Worm (Caenorhabditis elegans) whole organism, L2 larva: ENCODE data around the gene R10E11.9.

ENCODE experiments used
- C34F6.9 ChIP-seq: fragments of 150-350 bp; optimal IDR thresholded peaks from 2 replicates; lab custom pipeline; 2014; ENCODE audit warnings: missing biosample characterization, missing genetic modification characterization
- F13H6.1 ChIP-seq: sonication (generic microtip); optimal IDR thresholded peaks from 2 replicates; lab custom pipeline; 2016; ENCODE audit warnings: missing genetic modification characterization, missing compliant biosample characterization
- R02D3.7 ChIP-seq: fragments of 150-350 bp; optimal IDR thresholded peaks from 2 replicates; lab custom pipeline; 2014; ENCODE audit warnings: missing biosample characterization, missing genetic modification characterization
- Y55F3AM.14 ChIP-seq: fragments of 200-800 bp; sonication (Bioruptor generic); optimal IDR thresholded peaks from 2 replicates; lab custom pipeline; 2018; ENCODE audit warnings: mild to moderate bottlenecking, missing genetic modification characterization, missing compliant biosample characterization
- alr-1 ChIP-seq: fragments of 150-350 bp; optimal IDR thresholded peaks from 2 replicates; lab custom pipeline; 2014; ENCODE audit warnings: missing biosample characterization, missing genetic modification characterization
- aly-2 ChIP-seq: fragments of 150-350 bp; optimal IDR thresholded peaks from 2 replicates; lab custom pipeline; 2014; ENCODE audit warnings: missing biosample characterization, missing genetic modification characterization
- ama-1 ChIP-seq: fragments of 150-350 bp; optimal IDR thresholded peaks from 2 replicates; lab custom pipeline; 2018; ENCODE audit warnings: inconsistent platforms
- blmp-1 ChIP-seq: sonication (generic microtip); optimal IDR thresholded peaks from 2 replicates; lab custom pipeline; 2017; ENCODE audit warnings: missing genetic modification characterization, mild to moderate bottlenecking, missing compliant biosample characterization, antibody characterized with exemption, moderate library complexity; ENCODE audit not compliant: insufficient read depth
- ceh-16 ChIP-seq: fragments of 150-350 bp; optimal IDR thresholded peaks from 2 replicates; lab custom pipeline; 2014; ENCODE audit warnings: missing biosample characterization, missing genetic modification characterization
- ceh-82 ChIP-seq: fragments of 150-350 bp; optimal IDR thresholded peaks from 2 replicates; lab custom pipeline; 2014; ENCODE audit warnings: missing biosample characterization, missing genetic modification characterization
- crh-2 ChIP-seq: sonication (generic microtip); optimal IDR thresholded peaks from 2 replicates; lab custom pipeline; 2017; ENCODE audit warnings: missing biosample characterization, missing genetic modification characterization
- dmd-4 ChIP-seq: sonication (generic microtip); optimal IDR thresholded peaks from 2 replicates; lab custom pipeline; 2017; ENCODE audit warnings: missing biosample characterization, missing genetic modification characterization
- elt-1 ChIP-seq: fragments of 150-350 bp; optimal IDR thresholded peaks from 2 replicates; lab custom pipeline; 2014; ENCODE audit warnings: missing biosample characterization, missing genetic modification characterization
- elt-3 ChIP-seq: sonication (generic microtip); optimal IDR thresholded peaks from 2 replicates; lab custom pipeline; 2017; ENCODE audit warnings: missing biosample characterization, missing genetic modification characterization
- fos-1 ChIP-seq: fragments of 150-350 bp; optimal IDR thresholded peaks from 2 replicates; lab custom pipeline; 2014; ENCODE audit warnings: missing biosample characterization, missing genetic modification characterization
- gmeb-1 ChIP-seq: fragments of 150-350 bp; optimal IDR thresholded peaks from 2 replicates; lab custom pipeline; 2014; ENCODE audit warnings: missing biosample characterization, missing genetic modification characterization
- lin-11 ChIP-seq: fragments of 150-350 bp; sonication (generic microtip); optimal IDR thresholded peaks from 2 replicates; lab custom pipeline; 2014; ENCODE audit warnings: missing biosample characterization, missing genetic modification characterization, inconsistent platforms, mixed read lengths
- lin-39 ChIP-seq: fragments of 150-350 bp; optimal IDR thresholded peaks from 2 replicates; lab custom pipeline; 2014; ENCODE audit warnings: missing biosample characterization, missing genetic modification reagents, missing genetic modification characterization
- lsy-2 ChIP-seq, 2 experiments: fragments of 150-350 bp in 1 of 2; sonication (generic microtip) in 1 of 2; optimal IDR thresholded peaks; 2 replicates each; lab custom pipeline; 2014 to 2017; ENCODE audit warnings: missing biosample characterization in 2 of 2, missing genetic modification characterization in 2 of 2
- mbf-1 ChIP-seq: sonication (generic microtip); optimal IDR thresholded peaks from 2 replicates; lab custom pipeline; 2017; ENCODE audit warnings: missing biosample characterization, missing genetic modification characterization
- mdl-1 ChIP-seq, 2 experiments: fragments of 150-350 bp in 1 of 2; sonication (generic microtip) in 1 of 2; optimal IDR thresholded peaks; 2 replicates each; lab custom pipeline; 2017; ENCODE audit warnings: missing biosample characterization in 2 of 2, missing genetic modification characterization in 2 of 2
- nhr-12 ChIP-seq: fragments of 150-350 bp; optimal IDR thresholded peaks from 2 replicates; lab custom pipeline; 2014; ENCODE audit warnings: missing biosample characterization, missing genetic modification characterization
- nhr-129 ChIP-seq: fragments of 150-350 bp; optimal IDR thresholded peaks from 2 replicates; lab custom pipeline; 2014; ENCODE audit warnings: missing biosample characterization, missing genetic modification characterization
- nhr-21 ChIP-seq: fragments of 150-350 bp; optimal IDR thresholded peaks from 2 replicates; lab custom pipeline; 2014; ENCODE audit warnings: missing biosample characterization, missing genetic modification characterization
- nhr-237 ChIP-seq: fragments of 150-350 bp; optimal IDR thresholded peaks from 2 replicates; lab custom pipeline; 2014; ENCODE audit warnings: missing biosample characterization, missing genetic modification characterization
- nhr-25 ChIP-seq: fragments of 150-350 bp; sonication (generic microtip); optimal IDR thresholded peaks from 3 replicates; lab custom pipeline; 2014; ENCODE audit warnings: missing biosample characterization, missing genetic modification characterization
- nhr-6 ChIP-seq: fragments of 150-350 bp; optimal IDR thresholded peaks from 2 replicates; lab custom pipeline; 2014; ENCODE audit warnings: missing biosample characterization, missing genetic modification characterization
- peb-1 ChIP-seq: fragments of 150-350 bp; optimal IDR thresholded peaks from 2 replicates; lab custom pipeline; 2014; ENCODE audit warnings: missing biosample characterization, missing genetic modification characterization
- sem-4 ChIP-seq: fragments of 150-350 bp; optimal IDR thresholded peaks from 2 replicates; lab custom pipeline; 2014; ENCODE audit warnings: missing biosample characterization, missing genetic modification reagents, missing genetic modification characterization
- skn-1 ChIP-seq: sonication (generic microtip); optimal IDR thresholded peaks from 2 replicates; lab custom pipeline; 2017; ENCODE audit warnings: missing biosample characterization, missing genetic modification characterization
- sma-3 ChIP-seq: sonication (generic microtip); optimal IDR thresholded peaks from 2 replicates; lab custom pipeline; 2016; ENCODE audit warnings: missing genetic modification reagents, missing genetic modification characterization, missing compliant biosample characterization
- sma-9 ChIP-seq, 2 experiments: fragments of 150-350 bp in 1 of 2; sonication (generic microtip) in 1 of 2; optimal IDR thresholded peaks; 2 replicates each; lab custom pipeline; 2014 to 2016; ENCODE audit warnings: missing genetic modification characterization in 2 of 2, mild to moderate bottlenecking in 1 of 2, missing biosample characterization in 1 of 2, missing compliant biosample characterization in 1 of 2, missing genetic modification reagents in 1 of 2, moderate library complexity in 1 of 2
- snpc-4 ChIP-seq: fragments of 150-350 bp; optimal IDR thresholded peaks from 2 replicates; lab custom pipeline; 2014; ENCODE audit warnings: missing biosample characterization, missing genetic modification characterization
- unc-39 ChIP-seq: fragments of 150-350 bp; optimal IDR thresholded peaks from 2 replicates; lab custom pipeline; 2014; ENCODE audit warnings: missing biosample characterization, missing genetic modification characterization
- unc-55 ChIP-seq: fragments of 150-350 bp; sonication (generic microtip); optimal IDR thresholded peaks from 3 replicates; lab custom pipeline; 2014; ENCODE audit warnings: missing biosample characterization, missing genetic modification reagents, missing genetic modification characterization
- unc-62 ChIP-seq: fragments of 150-350 bp; optimal IDR thresholded peaks from 2 replicates; lab custom pipeline; 2014; ENCODE audit warnings: missing biosample characterization, missing genetic modification reagents, missing genetic modification characterization
- ztf-1 ChIP-seq: fragments of 200-800 bp; sonication (Bioruptor generic); conservative IDR thresholded peaks from 2 replicates; pipeline ENCODE4 v1.3.6; 2022; ENCODE audit warnings: missing genetic modification characterization, missing compliant biosample characterization
- ztf-11 ChIP-seq: sonication (generic microtip); optimal IDR thresholded peaks from 2 replicates; lab custom pipeline; 2017; ENCODE audit warnings: missing biosample characterization, missing genetic modification characterization
- ztf-4 ChIP-seq: fragments of 150-350 bp; optimal IDR thresholded peaks from 2 replicates; lab custom pipeline; 2014; ENCODE audit warnings: missing biosample characterization, missing genetic modification characterization

Gene R10E11.9

ce11 chrIII:9768023-9768422 is 25.4 kb downstream of the R10E11.9 start:
- TF ChIP-seq alr-1 (tag; lab: Kevin White, UChicago) (no peak), ztf-11 (tag; lab: Kevin White, UChicago) (no peak), skn-1 (tag; lab: Kevin White, UChicago) (no peak), mdl-1 (tag; optimal IDR thresholded peaks at IDR 0.05; lab: Kevin White, UChicago) (no peak), ztf-4 (no peak), Y55F3AM.14 (GFP tag; lab: Kevin White, UChicago) (no peak), sma-9 (GFP tag; optimal IDR thresholded peaks at IDR 0.05; lab: Kevin White, UChicago) (no peak), sma-9 (tag; optimal IDR thresholded peaks at IDR 0.05; lab: Kevin White, UChicago) (no peak), fos-1 (tag; lab: Kevin White, UChicago) (no peak), lin-39 (no peak)
- TF ChIP-seq, all 48 proteins: peak for 0

- TF ChIP-seq alr-1 (tag; lab: Kevin White, UChicago) (no peak), mdl-1 (tag; optimal IDR thresholded peaks at IDR 0.05; lab: Kevin White, UChicago) (no peak), nhr-12 (tag; lab: Kevin White, UChicago) (no peak), nhr-6 (tag; lab: Kevin White, UChicago) (no peak), aly-2 (tag; lab: Kevin White, UChicago) (no peak), F13H6.1 (tag; lab: Kevin White, UChicago) (no peak), crh-2 (tag; lab: Kevin White, UChicago) (no peak), skn-1 (tag; lab: Kevin White, UChicago) (no peak), ztf-4 (no peak), lin-11 (tag; lab: Kevin White, UChicago) (no peak), ama-1 (lab: Kevin White, UChicago) (no peak), ztf-1 (no peak), unc-55 (GFP tag; lab: Kevin White, UChicago) (no peak), ztf-11 (tag; lab: Kevin White, UChicago) (no peak), unc-39 (tag; lab: Kevin White, UChicago) (no peak), lin-39 (no peak), peb-1 (tag; lab: Kevin White, UChicago) (no peak)
Measured at ce11 chrIII:9767095-9767494, 26.3 kb downstream of the R10E11.9 start.

- TF ChIP-seq nhr-25 (tag; lab: Kevin White, UChicago) (peak; percentile 29), C34F6.9 (tag; lab: Kevin White, UChicago) (peak; percentile 68), F13H6.1 (tag; lab: Kevin White, UChicago) (peak; percentile 22), unc-55 (GFP tag; lab: Kevin White, UChicago) (peak; percentile 52), nhr-129 (tag; lab: Kevin White, UChicago) (peak; percentile 53), snpc-4 (tag; lab: Kevin White, UChicago) (peak; percentile 17), fos-1 (tag; lab: Kevin White, UChicago) (peak; percentile 15), ceh-82 (tag; lab: Kevin White, UChicago) (no peak), unc-39 (tag; lab: Kevin White, UChicago) (no peak), nhr-6 (tag; lab: Kevin White, UChicago) (peak; percentile 14), nhr-21 (no peak), crh-2 (tag; lab: Kevin White, UChicago) (peak; percentile 67), sma-9 (GFP tag; optimal IDR thresholded peaks at IDR 0.05; lab: Kevin White, UChicago) (peak; percentile 67), sma-9 (tag; optimal IDR thresholded peaks at IDR 0.05; lab: Kevin White, UChicago) (no peak), lsy-2 (tag; optimal IDR thresholded peaks at IDR 0.05; lab: Kevin White, UChicago) (peak; percentile 49 to 78)
Measured at ce11 chrIII:9766175-9766574, 27.3 kb downstream of the R10E11.9 start, which contains the start of gene cbp-1. cbp-1 (plus strand) TSS chrIII:9766509.

- TF ChIP-seq nhr-25 (tag; lab: Kevin White, UChicago) (peak; percentile 98), aly-2 (tag; lab: Kevin White, UChicago) (no peak), mbf-1 (tag; lab: Kevin White, UChicago) (no peak), R02D3.7 (tag; lab: Kevin White, UChicago) (peak; percentile 59), unc-62 (GFP tag; lab: Kevin White, UChicago) (peak; percentile 83), ama-1 (lab: Kevin White, UChicago) (peak; percentile 95), nhr-6 (tag; lab: Kevin White, UChicago) (peak; percentile 94), elt-1 (tag; lab: Kevin White, UChicago) (peak; percentile 57), nhr-237 (tag; lab: Kevin White, UChicago) (peak; percentile 71), ceh-16 (peak; percentile 99), unc-39 (tag; lab: Kevin White, UChicago) (peak; percentile 35), lsy-2 (tag; optimal IDR thresholded peaks at IDR 0.05; lab: Kevin White, UChicago) (peak; percentile 99 to 100), C34F6.9 (tag; lab: Kevin White, UChicago) (peak; percentile 100), lin-39 (no peak), ceh-82 (tag; lab: Kevin White, UChicago) (peak; percentile 86), nhr-21 (peak; percentile 98), ztf-1 (0 out of 2 replicates have a peak, but pooled peaks have one; percentile 45), sma-3 (peak; percentile 100), nhr-129 (tag; lab: Kevin White, UChicago) (peak; percentile 98), elt-3 (tag; lab: Kevin White, UChicago) (no peak), ztf-11 (tag; lab: Kevin White, UChicago) (no peak), ztf-4 (peak; percentile 99), dmd-4 (no peak), F13H6.1 (tag; lab: Kevin White, UChicago) (peak; percentile 99), gmeb-1 (tag; lab: Kevin White, UChicago) (peak; percentile 93), snpc-4 (tag; lab: Kevin White, UChicago) (peak; percentile 86), sma-9 (GFP tag; optimal IDR thresholded peaks at IDR 0.05; lab: Kevin White, UChicago) (peak; percentile 98), sma-9 (tag; optimal IDR thresholded peaks at IDR 0.05; lab: Kevin White, UChicago) (no peak), skn-1 (tag; lab: Kevin White, UChicago) (peak; percentile 41), blmp-1 (peak; percentile 83), crh-2 (tag; lab: Kevin White, UChicago) (peak; percentile 99), fos-1 (tag; lab: Kevin White, UChicago) (peak; percentile 96), Y55F3AM.14 (GFP tag; lab: Kevin White, UChicago) (peak; percentile 99), mdl-1 (tag; optimal IDR thresholded peaks at IDR 0.05; lab: Kevin White, UChicago) (peak; percentile 97 to 99), sem-4 (peak; percentile 98)
Measured at ce11 chrIII:9765465-9765900, 28.0 kb downstream of the R10E11.9 start.
